Worm (Caenorhabditis elegans) whole organism, early embryonic: Measurements from ENCODE around the gene K06H6.2.

Source experiments
- B0310.2 ChIP-seq: sonication (generic microtip); optimal IDR thresholded peaks from 2 replicates; lab custom pipeline; 2016; ENCODE audit warnings: mild to moderate bottlenecking, missing genetic modification characterization, missing compliant biosample characterization
- F13C5.2 ChIP-seq: sonication (generic microtip); optimal IDR thresholded peaks from 2 replicates; lab custom pipeline; 2017; ENCODE audit warnings: mild to moderate bottlenecking, missing genetic modification characterization, inconsistent platforms, missing compliant biosample characterization
- aly-1 ChIP-seq: sonication (generic microtip); optimal IDR thresholded peaks from 2 replicates; lab custom pipeline; 2016; ENCODE audit warnings: missing genetic modification characterization, missing compliant biosample characterization
- ama-1 ChIP-seq: fragments of 150-350 bp; optimal IDR thresholded peaks from 2 replicates; lab custom pipeline; 2014
- ceh-13 ChIP-seq: fragments of 200-800 bp; sonication (Bioruptor generic); optimal IDR thresholded peaks from 2 replicates; lab custom pipeline; 2018; ENCODE audit warnings: mild to moderate bottlenecking, missing genetic modification characterization, missing compliant biosample characterization
- ceh-36 ChIP-seq: sonication (generic microtip); optimal IDR thresholded peaks from 2 replicates; lab custom pipeline; 2016; ENCODE audit warnings: missing genetic modification characterization, inconsistent platforms, missing compliant biosample characterization
- ets-7 ChIP-seq: sonication (generic microtip); optimal IDR thresholded peaks from 2 replicates; lab custom pipeline; 2016; ENCODE audit warnings: missing genotype, missing genetic modification characterization, missing compliant biosample characterization
- flt-1 ChIP-seq: fragments of 200-800 bp; sonication (Bioruptor generic); IDR thresholded peaks from 2 replicates; pipeline ENCODE4 v1.3.6; 2022; ENCODE audit warnings: missing genetic modification characterization, missing compliant biosample characterization
- hmbx-1 ChIP-seq: sonication (generic microtip); optimal IDR thresholded peaks from 2 replicates; lab custom pipeline; 2016; ENCODE audit warnings: mild to moderate bottlenecking, missing genetic modification characterization, missing compliant biosample characterization
- hmg-4 ChIP-seq: fragments of 200-800 bp; sonication (Bioruptor generic); optimal IDR thresholded peaks from 2 replicates; lab custom pipeline; 2018; ENCODE audit warnings: mild to moderate bottlenecking, missing genetic modification characterization, missing compliant biosample characterization
- hnd-1 ChIP-seq: sonication (generic microtip); optimal IDR thresholded peaks from 2 replicates; lab custom pipeline; 2016; ENCODE audit warnings: missing genetic modification characterization, missing compliant biosample characterization
- pes-1 ChIP-seq: fragments of 200-800 bp; sonication (Bioruptor generic); IDR thresholded peaks from 2 replicates; pipeline ENCODE4 v1.3.6; 2022; ENCODE audit warnings: missing genetic modification reagents, missing genetic modification characterization, missing compliant biosample characterization
- scrt-1 ChIP-seq: fragments of 200-800 bp; sonication (Bioruptor generic); IDR thresholded peaks from 2 replicates; pipeline ENCODE4 v1.3.6; 2022; ENCODE audit warnings: missing genetic modification characterization, missing compliant biosample characterization
- sea-1 ChIP-seq: fragments of 200-800 bp; sonication (Bioruptor generic); conservative IDR thresholded peaks from 2 replicates; pipeline ENCODE4 v1.3.6; 2022; ENCODE audit warnings: missing genetic modification characterization, missing compliant biosample characterization
- tbx-11 ChIP-seq: fragments of 200-800 bp; sonication (Bioruptor generic); IDR thresholded peaks from 2 replicates; pipeline ENCODE4 v1.3.6; 2022; ENCODE audit warnings: missing genetic modification characterization, missing compliant biosample characterization
- tbx-37 ChIP-seq: fragments of 200-800 bp; sonication (Bioruptor generic); conservative IDR thresholded peaks from 2 replicates; pipeline ENCODE4 v1.3.6; 2022; ENCODE audit warnings: missing genetic modification reagents, missing genetic modification characterization, missing compliant biosample characterization
- tra-4 ChIP-seq: sonication (generic microtip); optimal IDR thresholded peaks from 2 replicates; lab custom pipeline; 2017; ENCODE audit warnings: missing genetic modification characterization, missing compliant biosample characterization

The K06H6.2 gene

ce11 chrV:576918-577317 lies 8.7 kb upstream of the K06H6.2 start:
- TF ChIP-seq F13C5.2 (tag; lab: Kevin White, UChicago) (no peak), hnd-1 (tag; lab: Kevin White, UChicago) (no peak), scrt-1 (GFP tag; lab: Robert Waterston, UW) (no peak), tra-4 (tag; lab: Kevin White, UChicago) (no peak), tbx-11 (GFP tag; lab: Robert Waterston, UW) (no peak), sea-1 (GFP tag; lab: Robert Waterston, UW) (no peak), aly-1 (tag; lab: Kevin White, UChicago) (no peak), flt-1 (GFP tag; lab: Robert Waterston, UW) (no peak), pes-1 (GFP tag; lab: Robert Waterston, UW) (no peak), ets-7 (no peak)

ce11 chrV:578977-579376 lies 6.6 kb upstream of the K06H6.2 start, which contains the start of gene K06H6.4:
Gene K06H6.4 (plus strand): TSS chrV:579277.
- TF ChIP-seq hmbx-1 (no peak), B0310.2 (tag; lab: Kevin White, UChicago) (no peak), scrt-1 (GFP tag; lab: Robert Waterston, UW) (no peak), pes-1 (GFP tag; lab: Robert Waterston, UW) (no peak), aly-1 (tag; lab: Kevin White, UChicago) (no peak), hnd-1 (tag; lab: Kevin White, UChicago) (no peak), tra-4 (tag; lab: Kevin White, UChicago) (no peak), tbx-11 (GFP tag; lab: Robert Waterston, UW) (no peak), ceh-13 (GFP tag; lab: Kevin White, UChicago) (no peak), hmg-4 (GFP tag; lab: Kevin White, UChicago) (no peak)

ce11 chrV:581616-582015 lies 4.0 kb upstream of the K06H6.2 start, which contains the start of gene nstp-7:
Gene nstp-7 (plus strand): TSS chrV:581916.
- no peak for TF ChIP-seq flt-1 (GFP tag; lab: Robert Waterston, UW)
- TF ChIP-seq ama-1 (lab: Kevin White, UChicago): no peak
- no peak for TF ChIP-seq B0310.2 (tag; lab: Kevin White, UChicago)
- no peak for TF ChIP-seq hnd-1 (tag; lab: Kevin White, UChicago)
- no peak for TF ChIP-seq aly-1 (tag; lab: Kevin White, UChicago)
- TF ChIP-seq scrt-1 (GFP tag; lab: Robert Waterston, UW): no peak
- no peak for TF ChIP-seq tbx-11 (GFP tag; lab: Robert Waterston, UW)
- no peak for TF ChIP-seq tra-4 (tag; lab: Kevin White, UChicago)
- TF ChIP-seq hmg-4 (GFP tag; lab: Kevin White, UChicago): no peak
- TF ChIP-seq ceh-36 (tag; lab: Kevin White, UChicago): no peak
- TF ChIP-seq sea-1 (GFP tag; lab: Robert Waterston, UW): no peak
- TF ChIP-seq ceh-13 (GFP tag; lab: Kevin White, UChicago): no peak
- no peak for TF ChIP-seq F13C5.2 (tag; lab: Kevin White, UChicago)

- TF ChIP-seq ceh-36 (tag; lab: Kevin White, UChicago): no peak
- no peak for TF ChIP-seq ama-1 (lab: Kevin White, UChicago)
- no peak for TF ChIP-seq hmbx-1
- no peak for TF ChIP-seq hmg-4 (GFP tag; lab: Kevin White, UChicago)
- no peak for TF ChIP-seq ceh-13 (GFP tag; lab: Kevin White, UChicago)
- TF ChIP-seq F13C5.2 (tag; lab: Kevin White, UChicago): no peak
- no peak for TF ChIP-seq tbx-11 (GFP tag; lab: Robert Waterston, UW)
- TF ChIP-seq tra-4 (tag; lab: Kevin White, UChicago): no peak
- TF ChIP-seq scrt-1 (GFP tag; lab: Robert Waterston, UW): no peak
- TF ChIP-seq B0310.2 (tag; lab: Kevin White, UChicago): no peak
These were observed 2.2 kb downstream of the K06H6.2 start, which contains the start of gene K06H6.1 for ce11 chrV:587818-588217. Gene K06H6.1 (plus strand): TSS chrV:588118.

- no peak for TF ChIP-seq ceh-13 (GFP tag; lab: Kevin White, UChicago)
- TF ChIP-seq tra-4 (tag; lab: Kevin White, UChicago): no peak
These were observed 4.6 kb downstream of the K06H6.2 start, which contains the start of gene ZK488.6 for ce11 chrV:590182-590581. Gene ZK488.6 (plus strand): TSS chrV:590482.

ce11 chrV:592959-593358 lies 7.4 kb downstream of the K06H6.2 start, which contains the start of gene ZK488.5:
Gene ZK488.5 (plus strand): TSS chrV:593259.
- TF ChIP-seq pes-1 (GFP tag; lab: Robert Waterston, UW) (no peak), ceh-13 (GFP tag; lab: Kevin White, UChicago) (no peak), hnd-1 (tag; lab: Kevin White, UChicago) (no peak), B0310.2 (tag; lab: Kevin White, UChicago) (no peak), tra-4 (tag; lab: Kevin White, UChicago) (no peak), hmbx-1 (no peak), scrt-1 (GFP tag; lab: Robert Waterston, UW) (no peak), ceh-36 (tag; lab: Kevin White, UChicago) (no peak), tbx-11 (GFP tag; lab: Robert Waterston, UW) (no peak), aly-1 (tag; lab: Kevin White, UChicago) (no peak), sea-1 (GFP tag; lab: Robert Waterston, UW) (no peak)

ce11 chrV:596923-597322 lies 11.4 kb downstream of the K06H6.2 start:
- no peak for TF ChIP-seq hmbx-1
- no peak for TF ChIP-seq F13C5.2 (tag; lab: Kevin White, UChicago)
- no peak for TF ChIP-seq hmg-4 (GFP tag; lab: Kevin White, UChicago)
- TF ChIP-seq B0310.2 (tag; lab: Kevin White, UChicago): no peak
- TF ChIP-seq tbx-11 (GFP tag; lab: Robert Waterston, UW): no peak

ce11 chrV:597823-598222 lies 12.3 kb downstream of the K06H6.2 start:
- TF ChIP-seq flt-1 (GFP tag; lab: Robert Waterston, UW) (no peak), tbx-37 (GFP tag; lab: Robert Waterston, UW) (no peak), tra-4 (tag; lab: Kevin White, UChicago) (no peak), F13C5.2 (tag; lab: Kevin White, UChicago) (no peak), ets-7 (no peak), ceh-13 (GFP tag; lab: Kevin White, UChicago) (no peak), sea-1 (GFP tag; lab: Robert Waterston, UW) (no peak), aly-1 (tag; lab: Kevin White, UChicago) (no peak), hnd-1 (tag; lab: Kevin White, UChicago) (no peak), tbx-11 (GFP tag; lab: Robert Waterston, UW) (no peak), B0310.2 (tag; lab: Kevin White, UChicago) (no peak), pes-1 (GFP tag; lab: Robert Waterston, UW) (no peak), ama-1 (lab: Kevin White, UChicago) (no peak)
